Fruit fly (Drosophila melanogaster) whole organism, adult: ENCODE results near the gene Eig71Eg.

ENCODE experiments used
- cic ChIP-seq: fragments of 200-800 bp; sonication (Bioruptor generic); optimal IDR thresholded peaks from 2 replicates; lab custom pipeline; 2017; ENCODE audit warnings: missing biosample characterization, mild to moderate bottlenecking, missing genetic modification characterization, moderate library complexity
- pad ChIP-seq: fragments of 200-800 bp; sonication (Bioruptor generic); optimal IDR thresholded peaks from 3 replicates; lab custom pipeline; 2017; ENCODE audit warnings: missing biosample characterization, missing genetic modification characterization, mild to moderate bottlenecking, moderate library complexity, missing genetic modification reagents

DNA sequence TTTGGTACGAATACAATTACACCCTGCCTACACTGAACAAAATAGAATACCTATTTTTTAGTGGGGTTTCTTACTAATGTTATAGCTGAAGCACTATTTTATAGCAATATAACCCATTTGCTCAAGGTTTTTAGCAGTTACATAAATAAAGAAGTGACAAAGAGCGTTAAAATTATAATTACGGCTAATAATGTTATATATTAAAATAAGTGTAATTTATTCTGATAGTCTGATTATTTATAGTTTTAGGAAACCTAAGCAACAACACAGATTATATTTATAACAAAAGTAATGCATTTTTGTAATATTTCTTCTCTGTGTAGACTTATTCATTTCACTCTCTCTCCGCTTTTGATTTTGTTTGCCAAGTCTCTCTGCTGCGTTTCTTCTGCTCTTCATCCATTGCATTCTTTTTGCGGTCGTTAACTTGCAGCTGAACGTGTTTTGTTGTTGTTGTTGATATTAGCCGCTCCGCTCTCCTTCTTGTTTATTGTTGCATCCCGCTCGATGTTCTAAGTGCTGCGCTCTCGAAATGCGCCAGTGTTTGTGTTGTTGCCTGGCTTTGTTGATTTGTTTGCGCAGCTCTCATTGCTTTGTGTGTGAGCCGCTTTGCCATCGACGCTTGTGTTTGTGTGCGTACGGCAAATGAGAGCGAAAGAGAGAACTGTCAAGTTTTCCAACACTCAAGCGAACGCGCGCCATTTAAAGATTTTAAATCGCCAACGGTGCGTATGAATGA is 31.6 kb upstream of the Eig71Eg start:
- no peak for TF ChIP-seq cic (GFP tag; lab: Kevin White, UChicago)
- peak; percentile 77 for TF ChIP-seq pad
